Fruit fly (Drosophila melanogaster) whole organism, embryonic: ENCODE data around the gene piwi.

Experiments
- ATbp ChIP-seq: fragments of 200-800 bp; sonication (Bioruptor generic); optimal IDR thresholded peaks from 2 replicates; lab custom pipeline; 2017; ENCODE audit warnings: missing biosample characterization, mild to moderate bottlenecking, missing genetic modification characterization, missing genetic modification reagents
- BEAF-32 ChIP-seq: fragments of 200-800 bp; sonication (Bioruptor generic); optimal IDR thresholded peaks from 3 replicates; lab custom pipeline; 2017; ENCODE audit warnings: missing biosample characterization, missing genetic modification characterization, mild to moderate bottlenecking, moderate library complexity, missing genetic modification reagents
- CG11560 ChIP-seq: fragments of 200-800 bp; sonication (Bioruptor generic); IDR thresholded peaks from 3 replicates; pipeline ENCODE4 v1.3.6; 2022; ENCODE audit warnings: missing biosample characterization, missing genetic modification characterization
- CG13894 ChIP-seq: fragments of 200-800 bp; sonication (Bioruptor generic); optimal IDR thresholded peaks from 3 replicates; lab custom pipeline; 2018; ENCODE audit warnings: missing biosample characterization, mild to moderate bottlenecking, missing genetic modification characterization, moderate library complexity
- CG14965 ChIP-seq: fragments of 200-800 bp; sonication (Bioruptor generic); optimal IDR thresholded peaks from 2 replicates; lab custom pipeline; 2016; ENCODE audit warnings: missing biosample characterization, missing genetic modification characterization, borderline replicate concordance
- CG15011 ChIP-seq: fragments of 200-800 bp; sonication (Bioruptor generic); optimal IDR thresholded peaks from 3 replicates; lab custom pipeline; 2018; ENCODE audit warnings: missing biosample characterization, mild to moderate bottlenecking, missing genetic modification characterization
- CG15479 ChIP-seq: fragments of 200-800 bp; sonication (Bioruptor generic); optimal IDR thresholded peaks from 3 replicates; lab custom pipeline; 2019; ENCODE audit warnings: missing biosample characterization, mild to moderate bottlenecking, missing genetic modification characterization, moderate library complexity
- CG17829 ChIP-seq: fragments of 200-800 bp; optimal IDR thresholded peaks from 2 replicates; lab custom pipeline; 2019; ENCODE audit warnings: missing biosample characterization, mild to moderate bottlenecking, missing genetic modification characterization, moderate library complexity
- CG18011 ChIP-seq: fragments of 200-800 bp; sonication (Bioruptor generic); optimal IDR thresholded peaks from 2 replicates; lab custom pipeline; 2017; ENCODE audit warnings: missing biosample characterization, missing genetic modification characterization, mild to moderate bottlenecking, moderate library complexity, missing genotype
- CG2202 ChIP-seq: fragments of 200-800 bp; sonication (Bioruptor generic); optimal IDR thresholded peaks from 2 replicates; lab custom pipeline; 2018; ENCODE audit warnings: missing biosample characterization, mild to moderate bottlenecking, missing genetic modification characterization
- CG3163 ChIP-seq: fragments of 200-800 bp; sonication (Bioruptor generic); optimal IDR thresholded peaks from 3 replicates; lab custom pipeline; 2016; ENCODE audit warnings: missing biosample characterization, missing genetic modification characterization
- CG32772 ChIP-seq: fragments of 200-800 bp; sonication (Bioruptor generic); IDR thresholded peaks from 2 replicates; pipeline ENCODE4 v1.3.6; 2022; ENCODE audit warnings: missing biosample characterization, missing genetic modification characterization
- CG43689 ChIP-seq: fragments of 200-800 bp; sonication (Bioruptor generic); IDR thresholded peaks from 2 replicates; pipeline ENCODE4 v1.3.6; 2022; ENCODE audit warnings: missing biosample characterization, missing genetic modification characterization
- CG8924 ChIP-seq: fragments of 200-800 bp; optimal IDR thresholded peaks from 3 replicates; lab custom pipeline; 2019; ENCODE audit warnings: missing biosample characterization, mild to moderate bottlenecking, missing genetic modification characterization, moderate library complexity
- CG8944 ChIP-seq: fragments of 200-800 bp; sonication (Bioruptor generic); optimal IDR thresholded peaks from 3 replicates; lab custom pipeline; 2016; ENCODE audit warnings: missing biosample characterization, missing genetic modification characterization
- D ChIP-seq, 2 experiments: fragments of 200-800 bp in 1 of 2; fragments of >200 bp in 1 of 2; sonication (Bioruptor generic) in 1 of 2; optimal IDR thresholded peaks; 2 replicates in 1 of 2; 3 replicates in 1 of 2; lab custom pipeline; 2017; ENCODE audit warnings: mild to moderate bottlenecking in 1 of 2, missing biosample characterization in 1 of 2, missing genetic modification characterization in 1 of 2, missing genetic modification reagents in 1 of 2
- Kr ChIP-seq: fragments of 200-800 bp; sonication (Bioruptor generic); optimal IDR thresholded peaks from 2 replicates; lab custom pipeline; 2017; ENCODE audit warnings: missing biosample characterization, mild to moderate bottlenecking, missing genetic modification characterization
- MBD-R2 ChIP-seq: fragments of 200-800 bp; sonication (Bioruptor generic); IDR thresholded peaks from 2 replicates; pipeline ENCODE4 v1.3.6; 2022; ENCODE audit warnings: missing biosample characterization, missing genetic modification characterization
- PHDP ChIP-seq: fragments of 200-800 bp; sonication (Bioruptor generic); optimal IDR thresholded peaks from 3 replicates; lab custom pipeline; 2018; ENCODE audit warnings: missing biosample characterization, mild to moderate bottlenecking, missing genetic modification characterization, moderate library complexity
- Six4 ChIP-seq: fragments of 200-800 bp; sonication (Bioruptor generic); optimal IDR thresholded peaks from 2 replicates; lab custom pipeline; 2016; ENCODE audit warnings: missing biosample characterization, missing genetic modification characterization
- Sox100B ChIP-seq: fragments of 200-800 bp; sonication (Bioruptor generic); optimal IDR thresholded peaks from 3 replicates; lab custom pipeline; 2018; ENCODE audit warnings: missing biosample characterization, mild to moderate bottlenecking, missing genetic modification characterization
- ac ChIP-seq: fragments of 200-800 bp; sonication (Bioruptor generic); optimal IDR thresholded peaks from 3 replicates; lab custom pipeline; 2017; ENCODE audit warnings: missing biosample characterization, mild to moderate bottlenecking, missing genetic modification characterization
- aop ChIP-seq: fragments of 200-800 bp; sonication (Bioruptor generic); IDR thresholded peaks from 2 replicates; pipeline ENCODE4 v1.3.6; 2022; ENCODE audit warnings: missing biosample characterization, missing genetic modification characterization
- ap ChIP-seq: fragments of 200-800 bp; sonication (Bioruptor generic); IDR thresholded peaks from 2 replicates; pipeline ENCODE4 v1.3.6; 2022; ENCODE audit warnings: missing biosample characterization, missing genetic modification characterization
- ara ChIP-seq: fragments of 200-800 bp; sonication (Bioruptor generic); IDR thresholded peaks from 2 replicates; pipeline ENCODE4 v1.3.6; 2022; ENCODE audit warnings: missing biosample characterization, missing genetic modification characterization
- ase ChIP-seq: fragments of 200-800 bp; sonication (Bioruptor generic); IDR thresholded peaks from 3 replicates; pipeline ENCODE4 v1.3.6; 2022; ENCODE audit warnings: missing biosample characterization, missing genetic modification characterization
- ash1 ChIP-seq: fragments of 200-800 bp; sonication (Bioruptor generic); optimal IDR thresholded peaks from 2 replicates; lab custom pipeline; 2018; ENCODE audit warnings: missing biosample characterization, mild to moderate bottlenecking, missing genetic modification characterization
- bowl ChIP-seq: fragments of 200-800 bp; sonication (Bioruptor generic); IDR thresholded peaks from 2 replicates; pipeline ENCODE4 v1.3.6; 2022; ENCODE audit warnings: missing biosample characterization, missing genetic modification characterization
- corto ChIP-seq: fragments of 200-800 bp; sonication (Bioruptor generic); optimal IDR thresholded peaks from 2 replicates; lab custom pipeline; 2016; ENCODE audit warnings: missing biosample characterization, mild to moderate bottlenecking, missing genetic modification characterization, moderate library complexity
- cwo ChIP-seq: fragments of 200-800 bp; sonication (Bioruptor generic); optimal IDR thresholded peaks from 3 replicates; lab custom pipeline; 2017; ENCODE audit warnings: missing biosample characterization, missing genetic modification characterization, mild to moderate bottlenecking, moderate library complexity, missing genetic modification reagents
- danr ChIP-seq: fragments of 200-800 bp; sonication (Bioruptor generic); IDR thresholded peaks from 2 replicates; pipeline ENCODE4 v1.3.6; 2022; ENCODE audit warnings: missing biosample characterization, missing genetic modification characterization
- disco-r ChIP-seq: fragments of 200-800 bp; sonication (Bioruptor generic); optimal IDR thresholded peaks from 2 replicates; lab custom pipeline; 2016; ENCODE audit warnings: missing biosample characterization, missing genetic modification characterization
- dysf ChIP-seq: fragments of 200-800 bp; sonication (Bioruptor generic); IDR thresholded peaks from 3 replicates; pipeline ENCODE4 v1.3.6; 2022; ENCODE audit warnings: missing biosample characterization, missing genetic modification characterization
- fu2 ChIP-seq: fragments of 200-800 bp; sonication (Bioruptor generic); optimal IDR thresholded peaks from 2 replicates; lab custom pipeline; 2016; ENCODE audit warnings: missing biosample characterization, missing genetic modification characterization
- gsb-n ChIP-seq: fragments of 200-800 bp; sonication (Bioruptor generic); optimal IDR thresholded peaks from 3 replicates; lab custom pipeline; 2018; ENCODE audit warnings: missing biosample characterization, mild to moderate bottlenecking, missing genetic modification characterization
- gt ChIP-seq: fragments of 200-800 bp; sonication (Bioruptor generic); IDR thresholded peaks from 2 replicates; pipeline ENCODE4 v1.3.6; 2022; ENCODE audit warnings: missing biosample characterization, missing genetic modification characterization
- ham ChIP-seq: fragments of 200-800 bp; sonication (Bioruptor generic); IDR thresholded peaks from 2 replicates; pipeline ENCODE4 v1.3.6; 2022; ENCODE audit warnings: missing biosample characterization, missing genetic modification characterization
- jumu ChIP-seq: fragments of 200-800 bp; sonication (Bioruptor generic); optimal IDR thresholded peaks from 3 replicates; lab custom pipeline; 2016; ENCODE audit warnings: missing biosample characterization, missing genetic modification characterization
- lilli ChIP-seq: fragments of 200-800 bp; sonication (Bioruptor generic); optimal IDR thresholded peaks from 3 replicates; lab custom pipeline; 2016; ENCODE audit warnings: missing biosample characterization, missing genetic modification characterization
- lola ChIP-seq, 3 experiments: fragments of >200 bp in 2 of 3; fragments of 200-800 bp in 1 of 3; sonication (Bioruptor generic) in 1 of 3; optimal IDR thresholded peaks; 2 replicates each; lab custom pipeline; 2017 to 2019; ENCODE audit warnings: missing biosample characterization in 3 of 3, missing genetic modification characterization in 3 of 3, mild to moderate bottlenecking in 1 of 3, moderate library complexity in 1 of 3
- oc ChIP-seq: fragments of 200-800 bp; sonication (Bioruptor generic); optimal IDR thresholded peaks from 2 replicates; lab custom pipeline; 2018; ENCODE audit warnings: missing biosample characterization, mild to moderate bottlenecking, missing genetic modification characterization, moderate library complexity
- pb ChIP-seq: fragments of 200-800 bp; sonication (Bioruptor generic); optimal IDR thresholded peaks from 3 replicates; lab custom pipeline; 2016; ENCODE audit warnings: missing biosample characterization, missing genetic modification characterization
- pnt ChIP-seq: fragments of 200-800 bp; sonication (Bioruptor generic); optimal IDR thresholded peaks from 3 replicates; lab custom pipeline; 2016; ENCODE audit warnings: missing biosample characterization, missing genetic modification characterization
- row ChIP-seq: fragments of 200-800 bp; sonication (Bioruptor generic); IDR thresholded peaks from 3 replicates; pipeline ENCODE4 v1.3.6; 2022; ENCODE audit warnings: missing biosample characterization, missing genetic modification characterization
- salm ChIP-seq: fragments of 200-800 bp; sonication (Bioruptor generic); optimal IDR thresholded peaks from 2 replicates; lab custom pipeline; 2018; ENCODE audit warnings: missing biosample characterization, mild to moderate bottlenecking, missing genetic modification characterization
- sens ChIP-seq: fragments of 200-800 bp; sonication (Bioruptor generic); peaks from one replicate; lab custom pipeline; 2016; ENCODE audit warnings: missing biosample characterization, missing genetic modification characterization
- sens-2 ChIP-seq: fragments of 200-800 bp; sonication (Bioruptor generic); IDR thresholded peaks from 2 replicates; pipeline ENCODE4 v1.3.6; 2022; ENCODE audit warnings: missing biosample characterization, missing genetic modification characterization
- shn ChIP-seq: fragments of 200-800 bp; sonication (Bioruptor generic); optimal IDR thresholded peaks from 3 replicates; lab custom pipeline; 2016; ENCODE audit warnings: missing biosample characterization, missing genetic modification characterization
- tap ChIP-seq: fragments of 200-800 bp; optimal IDR thresholded peaks from 3 replicates; lab custom pipeline; 2019; ENCODE audit warnings: missing biosample characterization, mild to moderate bottlenecking, missing genetic modification characterization, moderate library complexity
- wek ChIP-seq: fragments of 200-800 bp; sonication (Bioruptor generic); optimal IDR thresholded peaks from 3 replicates; lab custom pipeline; 2018; ENCODE audit warnings: missing biosample characterization, mild to moderate bottlenecking, missing genetic modification characterization, moderate library complexity

Gene piwi

dm6 chr2L:10967257-10968008 is 19.8 kb downstream of the piwi start:
- TF ChIP-seq bowl (GFP tag; lab: Robert Waterston, UW) (peak; percentile 30; the same call in 1 of the 2 replicates), Kr (GFP tag; lab: Kevin White, UChicago) (no peak), CG17829 (no peak), gsb-n (tag; lab: Kevin White, UChicago) (no peak), gt (no peak), ap (no peak), PHDP (no peak), CG15479 (GFP tag; lab: Kevin White, UChicago) (peak; percentile 52), shn (GFP tag; lab: Kevin White, UChicago) (no peak), Six4 (GFP tag; lab: Kevin White, UChicago) (no peak), row (peak; percentile 77), CG2202 (no peak), aop (GFP tag; lab: Robert Waterston, UW) (no peak), D (optimal IDR thresholded peaks at IDR 0.05; lab: Kevin White, UChicago) (no peak), D (GFP tag; optimal IDR thresholded peaks at IDR 0.05; lab: Kevin White, UChicago) (no peak), lola (GFP tag; optimal IDR thresholded peaks at IDR 0.05; lab: Kevin White, UChicago) (no peak), sens-2 (no peak), CG32772 (GFP tag; lab: Robert Waterston, UW) (no peak), cwo (GFP tag; lab: Kevin White, UChicago) (no peak), CG11560 (tag; lab: Robert Waterston, UW) (no peak), CG3163 (GFP tag; lab: Kevin White, UChicago) (no peak), ATbp (no peak), ara (GFP tag; lab: Robert Waterston, UW) (no peak), CG8944 (GFP tag; lab: Kevin White, UChicago) (no peak), dysf (GFP tag; lab: Robert Waterston, UW) (no peak), ase (GFP tag; lab: Robert Waterston, UW) (no peak), fu2 (GFP tag; lab: Kevin White, UChicago) (no peak), corto (GFP tag; lab: Kevin White, UChicago) (no peak), MBD-R2 (GFP tag; lab: Robert Waterston, UW) (no peak), BEAF-32 (GFP tag; lab: Kevin White, UChicago) (no peak), ac (GFP tag; lab: Kevin White, UChicago) (no peak), wek (no peak), pnt (GFP tag; lab: Kevin White, UChicago) (no peak), danr (GFP tag; lab: Robert Waterston, UW) (no peak), ash1 (GFP tag; lab: Kevin White, UChicago) (peak; percentile 10), CG18011 (no peak), oc (peak; percentile 52), jumu (GFP tag; lab: Kevin White, UChicago) (no peak), Sox100B (GFP tag; lab: Kevin White, UChicago) (no peak), CG14965 (no peak), pb (GFP tag; lab: Kevin White, UChicago) (peak; percentile 27), tap (tag; lab: Kevin White, UChicago) (no peak), disco-r (GFP tag; lab: Kevin White, UChicago) (no peak), CG15011 (GFP tag; lab: Kevin White, UChicago) (no peak), CG8924 (no peak), lilli (peak; percentile 23), salm (tag; lab: Kevin White, UChicago) (no peak), sens (GFP tag; lab: Kevin White, UChicago) (peak; percentile 83), CG13894 (no peak), CG43689 (GFP tag; lab: Robert Waterston, UW) (no peak), ham (GFP tag; lab: Robert Waterston, UW) (no peak)
